Worm (Caenorhabditis elegans): ENCODE data around the gene C03E10.3.
"Not testable (repeated sequence)": the region's sequence is repeated elsewhere in the genome, so short reads cannot be mapped to it uniquely, and the experiment has no call there.

The C03E10.3 gene

ce11 chrV:11286114-11286513 is at the start of gene C03E10.3:
Gene C03E10.3 (plus strand): TSS chrV:11286414.
- TF ChIP-seq nhr-12 (tag; optimal IDR thresholded peaks at IDR 0.05); unc-62 (GFP tag; optimal IDR thresholded peaks at IDR 0.05); peb-1 (tag; optimal IDR thresholded peaks at IDR 0.05): not testable (repeated sequence)

- TF ChIP-seq crh-2 (tag; optimal IDR thresholded peaks at IDR 0.05) (peak; percentile 66), sem-4 (tag; optimal IDR thresholded peaks at IDR 0.05) (no peak), mab-5 (tag; optimal IDR thresholded peaks at IDR 0.05) (no peak), nhr-11 (tag; optimal IDR thresholded peaks at IDR 0.05) (no peak), R02D3.7 (tag; optimal IDR thresholded peaks at IDR 0.05) (peak; percentile 89), nhr-21 (tag; optimal IDR thresholded peaks at IDR 0.05) (peak; percentile 7), F13H6.1 (tag; optimal IDR thresholded peaks at IDR 0.05) (peak; percentile 59), ceh-82 (tag; optimal IDR thresholded peaks at IDR 0.05) (peak; percentile 69), fos-1 (tag; optimal IDR thresholded peaks at IDR 0.05) (peak; percentile 2), nhr-12 (tag; optimal IDR thresholded peaks at IDR 0.05) (no peak), elt-1 (tag; optimal IDR thresholded peaks at IDR 0.05) (no peak), aly-2 (tag; optimal IDR thresholded peaks at IDR 0.05) (no peak), sma-3 (GFP tag; optimal IDR thresholded peaks at IDR 0.05) (peak; percentile 60), sma-9 (GFP tag; optimal IDR thresholded peaks at IDR 0.05) (peak; percentile 32), sma-9 (tag; optimal IDR thresholded peaks at IDR 0.05) (no peak), nhr-237 (tag; optimal IDR thresholded peaks at IDR 0.05) (no peak), lsy-2 (tag; optimal IDR thresholded peaks at IDR 0.05) (peak; percentile 25 to 73), C34F6.9 (tag; optimal IDR thresholded peaks at IDR 0.05) (peak; percentile 57), ZK546.5 (tag; optimal IDR thresholded peaks at IDR 0.05) (no peak), egl-27 (tag; optimal IDR thresholded peaks at IDR 0.05) (no peak), nhr-6 (tag; optimal IDR thresholded peaks at IDR 0.05) (no peak), alr-1 (tag; optimal IDR thresholded peaks at IDR 0.05) (no peak), gmeb-1 (tag; optimal IDR thresholded peaks at IDR 0.05) (peak; percentile 69), snpc-4 (tag; optimal IDR thresholded peaks at IDR 0.05) (no peak), ama-1 (optimal IDR thresholded peaks at IDR 0.05) (no peak), Y55F3AM.14 (GFP tag; optimal IDR thresholded peaks at IDR 0.05) (no peak), unc-39 (tag; optimal IDR thresholded peaks at IDR 0.05) (no peak), peb-1 (tag; optimal IDR thresholded peaks at IDR 0.05) (no peak), unc-55 (GFP tag; optimal IDR thresholded peaks at IDR 0.05) (no peak), lin-39 (tag; optimal IDR thresholded peaks at IDR 0.05) (no peak), nhr-25 (tag; optimal IDR thresholded peaks at IDR 0.05) (peak; percentile 64), ztf-11 (tag; optimal IDR thresholded peaks at IDR 0.05) (no peak), ztf-4 (tag; optimal IDR thresholded peaks at IDR 0.05) (no peak), nhr-129 (tag; optimal IDR thresholded peaks at IDR 0.05) (peak; percentile 65), nhr-23 (tag; optimal IDR thresholded peaks at IDR 0.05) (no peak), blmp-1 (tag; optimal IDR thresholded peaks at IDR 0.05; ENCODE audit: insufficient read depth) (no peak), mbf-1 (tag; optimal IDR thresholded peaks at IDR 0.05) (no peak), dmd-4 (tag; optimal IDR thresholded peaks at IDR 0.05) (no peak), mdl-1 (tag; optimal IDR thresholded peaks at IDR 0.05) (no peak), ceh-16 (tag; optimal IDR thresholded peaks at IDR 0.05) (no peak), skn-1 (tag; optimal IDR thresholded peaks at IDR 0.05) (no peak), lin-11 (tag; optimal IDR thresholded peaks at IDR 0.05) (peak; percentile 62), zag-1 (tag; optimal IDR thresholded peaks at IDR 0.05) (no peak), elt-3 (tag; optimal IDR thresholded peaks at IDR 0.05) (no peak), unc-62 (GFP tag; optimal IDR thresholded peaks at IDR 0.05) (no peak), nhr-77 (tag; optimal IDR thresholded peaks at IDR 0.05) (no peak), ztf-1 (GFP tag; conservative IDR thresholded peaks at IDR 0.05) (no peak), nhr-10 (tag; optimal IDR thresholded peaks at IDR 0.05) (no peak), lin-13 (GFP tag; optimal IDR thresholded peaks at IDR 0.05) (no peak)
These were observed 47.0 kb upstream of the C03E10.3 start, which contains the start of the genes dvc-1 and ima-1 for ce11 chrV:11239187-11239725. Gene dvc-1 (minus strand): TSS chrV:11239331. Gene ima-1 (plus strand): TSS chrV:11239675.
